Worm (Caenorhabditis elegans) whole organism, L3 larva: ENCODE measurements around the gene gly-3.

Experiments
- aly-2 ChIP-seq: fragments of 150-350 bp; optimal IDR thresholded peaks from 2 replicates; lab custom pipeline; 2014; ENCODE audit warnings: missing biosample characterization, missing genetic modification characterization
- egl-27 ChIP-seq: sonication (generic microtip); optimal IDR thresholded peaks from 4 replicates; lab custom pipeline; 2017; ENCODE audit warnings: missing biosample characterization, missing genetic modification reagents, missing genetic modification characterization
- fos-1 ChIP-seq: fragments of 150-350 bp; optimal IDR thresholded peaks from 2 replicates; lab custom pipeline; 2014; ENCODE audit warnings: missing biosample characterization, missing genetic modification characterization
- skn-1 ChIP-seq: fragments of 150-350 bp; optimal IDR thresholded peaks from 2 replicates; lab custom pipeline; 2014; ENCODE audit warnings: missing biosample characterization, missing genetic modification characterization

DNA sequence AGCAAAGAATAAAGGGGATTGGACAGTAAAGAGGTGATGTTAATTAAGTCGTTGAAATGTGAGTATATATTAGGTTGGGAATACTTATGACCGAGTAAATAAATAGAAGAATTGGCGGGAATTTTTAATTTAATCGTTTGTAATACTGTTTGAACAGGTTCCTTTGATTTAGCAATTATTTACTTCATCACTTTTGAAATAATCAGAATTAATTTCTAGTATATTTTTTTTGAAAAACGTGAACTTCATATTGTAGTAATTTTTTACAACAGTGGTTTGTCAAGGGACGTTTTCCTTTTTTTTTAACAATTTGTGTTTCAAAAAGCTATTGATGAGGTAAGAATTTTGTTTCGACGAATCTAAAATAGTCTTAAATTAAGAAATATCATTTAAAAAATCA, 4.6 kb upstream of the gly-3 start, which contains the start of gene C29E4.17:
- TF ChIP-seq skn-1 (tag; lab: Kevin White, UChicago) (no peak), aly-2 (tag; lab: Kevin White, UChicago) (no peak), egl-27 (tag; lab: Kevin White, UChicago) (no peak), fos-1 (tag; lab: Kevin White, UChicago) (no peak)
